Fruit fly (Drosophila melanogaster) whole organism, prepupa: Measurements from ENCODE around the gene Tep4.
A peak's percentile ranks its signal among the peaks of the same experiment; 100 is the strongest.

Experiments used
- CG10631 ChIP-seq: fragments of 200-800 bp; sonication (Bioruptor generic); optimal IDR thresholded peaks from 2 replicates; lab custom pipeline; 2016; ENCODE audit warnings: missing biosample characterization, missing genetic modification characterization
- CG10669 ChIP-seq: fragments of 200-800 bp; sonication (Bioruptor generic); optimal IDR thresholded peaks from 3 replicates; lab custom pipeline; 2018; ENCODE audit warnings: missing biosample characterization, mild to moderate bottlenecking, missing genetic modification characterization, moderate library complexity
- CG11902 ChIP-seq: fragments of 200-800 bp; sonication (Bioruptor generic); optimal IDR thresholded peaks from 3 replicates; lab custom pipeline; 2016; ENCODE audit warnings: missing biosample characterization, missing genetic modification characterization
- CG15336 ChIP-seq: fragments of 200-800 bp; sonication (Bioruptor generic); IDR thresholded peaks from 2 replicates; pipeline ENCODE4 v1.3.6; 2022; ENCODE audit warnings: missing biosample characterization, missing genetic modification characterization
- CG1621 ChIP-seq: fragments of 200-800 bp; sonication (Bioruptor generic); optimal IDR thresholded peaks from 3 replicates; lab custom pipeline; 2018; ENCODE audit warnings: missing biosample characterization, mild to moderate bottlenecking, missing genetic modification characterization
- CG3032 ChIP-seq: fragments of 200-800 bp; optimal IDR thresholded peaks from 2 replicates; lab custom pipeline; 2019; ENCODE audit warnings: missing biosample characterization, mild to moderate bottlenecking, missing genetic modification characterization, moderate library complexity
- CG31627 ChIP-seq: fragments of 200-800 bp; sonication (Bioruptor generic); optimal IDR thresholded peaks from 3 replicates; lab custom pipeline; 2016; ENCODE audit warnings: missing biosample characterization, missing genetic modification characterization
- CG4318 ChIP-seq: fragments of 200-800 bp; sonication (Bioruptor generic); optimal IDR thresholded peaks from 3 replicates; lab custom pipeline; 2017; ENCODE audit warnings: missing biosample characterization, mild to moderate bottlenecking, missing genetic modification characterization
- CG6792 ChIP-seq: fragments of 200-800 bp; sonication (Bioruptor generic); optimal IDR thresholded peaks from 3 replicates; lab custom pipeline; 2016; ENCODE audit warnings: missing biosample characterization, missing genetic modification characterization
- CG6808 ChIP-seq: fragments of 200-800 bp; sonication (Bioruptor generic); optimal IDR thresholded peaks from 3 replicates; lab custom pipeline; 2017; ENCODE audit warnings: missing biosample characterization, missing genetic modification characterization, mild to moderate bottlenecking, moderate library complexity, missing genetic modification reagents
- CG6854 ChIP-seq: fragments of 200-800 bp; sonication (Bioruptor generic); optimal IDR thresholded peaks from 2 replicates; lab custom pipeline; 2017; ENCODE audit warnings: missing biosample characterization, mild to moderate bottlenecking, missing genetic modification characterization
- CG8119 ChIP-seq: fragments of 200-800 bp; sonication (Bioruptor generic); IDR thresholded peaks from 3 replicates; pipeline ENCODE4 v1.3.6; 2022; ENCODE audit warnings: missing biosample characterization, missing genetic modification characterization
- CG8632 ChIP-seq: fragments of 200-800 bp; sonication (Bioruptor generic); optimal IDR thresholded peaks from 3 replicates; lab custom pipeline; 2016; ENCODE audit warnings: missing biosample characterization, missing genetic modification characterization
- Eip78C ChIP-seq: fragments of 200-800 bp; sonication (Bioruptor generic); peaks from one replicate; lab custom pipeline; 2016; ENCODE audit warnings: missing biosample characterization, missing genetic modification characterization
- Gug ChIP-seq: fragments of 200-800 bp; sonication (Bioruptor generic); IDR thresholded peaks from 2 replicates; pipeline ENCODE4 v1.3.6; 2022; ENCODE audit warnings: missing biosample characterization, missing genetic modification characterization
- Hr38 ChIP-seq: sonication (Bioruptor generic); optimal IDR thresholded peaks from 2 replicates; lab custom pipeline; 2016; ENCODE audit warnings: missing biosample characterization, missing genetic modification characterization
- Hr39 ChIP-seq: fragments of 200-800 bp; sonication (Bioruptor generic); optimal IDR thresholded peaks from 2 replicates; lab custom pipeline; 2016; ENCODE audit warnings: missing biosample characterization, missing genetic modification characterization
- Smox ChIP-seq: fragments of 200-800 bp; sonication (Bioruptor generic); optimal IDR thresholded peaks from 3 replicates; lab custom pipeline; 2016; ENCODE audit warnings: missing biosample characterization, missing genetic modification characterization
- Sox14 ChIP-seq: fragments of 200-800 bp; sonication (Bioruptor generic); optimal IDR thresholded peaks from 3 replicates; lab custom pipeline; 2016; ENCODE audit warnings: missing biosample characterization, missing genetic modification characterization
- cyc ChIP-seq: fragments of 200-800 bp; sonication (Bioruptor generic); optimal IDR thresholded peaks from 3 replicates; lab custom pipeline; 2016; ENCODE audit warnings: missing biosample characterization, missing genetic modification characterization
- dac ChIP-seq: fragments of 200-800 bp; sonication (Bioruptor generic); optimal IDR thresholded peaks from 2 replicates; lab custom pipeline; 2017; ENCODE audit warnings: missing biosample characterization, mild to moderate bottlenecking, missing genetic modification characterization
- dsx ChIP-seq: fragments of 200-800 bp; optimal IDR thresholded peaks from 3 replicates; lab custom pipeline; 2019; ENCODE audit warnings: missing biosample characterization, mild to moderate bottlenecking, missing genetic modification characterization, moderate library complexity; ENCODE audit not compliant: poor library complexity, severe bottlenecking
- eg ChIP-seq: fragments of 200-800 bp; sonication (Bioruptor generic); IDR thresholded peaks from 3 replicates; pipeline ENCODE4 v1.3.6; 2022; ENCODE audit warnings: missing biosample characterization, missing genetic modification characterization
- esn ChIP-seq: fragments of 200-800 bp; sonication (Bioruptor generic); optimal IDR thresholded peaks from 2 replicates; lab custom pipeline; 2016; ENCODE audit warnings: missing biosample characterization, mild to moderate bottlenecking, missing genetic modification characterization, moderate library complexity
- fkh ChIP-seq: fragments of 200-800 bp; sonication (Bioruptor generic); optimal IDR thresholded peaks from 3 replicates; lab custom pipeline; 2017; ENCODE audit warnings: missing biosample characterization, mild to moderate bottlenecking, missing genetic modification characterization, moderate library complexity
- lz ChIP-seq: fragments of 200-800 bp; sonication (Bioruptor generic); optimal IDR thresholded peaks from 3 replicates; lab custom pipeline; 2016; ENCODE audit warnings: missing biosample characterization, missing genetic modification characterization
- net ChIP-seq: fragments of 200-800 bp; sonication (Bioruptor generic); optimal IDR thresholded peaks from 3 replicates; lab custom pipeline; 2016; ENCODE audit warnings: missing biosample characterization, missing genetic modification characterization
- salr ChIP-seq, 2 experiments: fragments of 200-800 bp; sonication (Bioruptor generic); optimal IDR thresholded peaks; 3 replicates each; lab custom pipeline; 2016 to 2018; ENCODE audit warnings: missing biosample characterization in 2 of 2, missing genetic modification characterization in 2 of 2, mild to moderate bottlenecking in 1 of 2
- spab ChIP-seq: fragments of 200-800 bp; sonication (Bioruptor generic); optimal IDR thresholded peaks from 2 replicates; lab custom pipeline; 2017; ENCODE audit warnings: missing biosample characterization, mild to moderate bottlenecking, missing genetic modification characterization, missing genetic modification reagents
- svp ChIP-seq: fragments of 200-800 bp; sonication (Bioruptor generic); peaks from one replicate; lab custom pipeline; 2016; ENCODE audit warnings: missing biosample characterization, missing genetic modification characterization
- vri ChIP-seq: fragments of 200-800 bp; sonication (Bioruptor generic); optimal IDR thresholded peaks from 3 replicates; lab custom pipeline; 2016; ENCODE audit warnings: missing biosample characterization, mild to moderate bottlenecking, missing genetic modification characterization

Tep4 gene

DNA sequence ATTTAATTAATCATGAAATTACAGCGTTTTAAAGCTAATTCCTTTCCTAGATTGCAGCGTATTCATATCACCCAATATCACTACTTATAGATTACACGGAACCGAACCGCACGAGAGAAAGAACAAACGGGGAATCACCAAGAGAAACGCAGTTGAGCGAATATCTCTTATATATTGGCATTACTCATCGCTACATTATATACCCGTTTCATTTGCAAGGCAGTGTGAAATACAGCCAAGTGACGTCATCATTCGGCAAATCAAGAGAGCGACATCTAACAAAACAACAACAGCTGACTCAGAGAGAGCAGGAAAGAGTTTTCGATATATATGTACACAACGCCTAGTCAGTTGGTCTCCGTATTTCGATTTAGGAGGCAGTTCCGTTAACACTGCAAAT is at the start of gene Tep4:
Gene Tep4, plus strand, starts transcription at position 350 of the 400 bp plus-strand sequence.
- no peak for TF ChIP-seq CG10669 (GFP tag; lab: Kevin White, UChicago)
- TF ChIP-seq CG31627, result no peak
- TF ChIP-seq CG11902 (GFP tag; lab: Kevin White, UChicago), result no peak
- TF ChIP-seq eg (GFP tag; lab: Robert Waterston, UW), result peak; percentile 30; the same call in 1 of the 3 replicates
- TF ChIP-seq fkh (GFP tag; lab: Kevin White, UChicago), result peak; percentile 4
- no peak for TF ChIP-seq svp (GFP tag; lab: Kevin White, UChicago)
- no peak for TF ChIP-seq CG8119 (GFP tag; lab: Robert Waterston, UW)
- TF ChIP-seq CG4318, result no peak
- TF ChIP-seq salr (GFP tag; optimal IDR thresholded peaks at IDR 0.05; lab: Kevin White, UChicago), result no peak
- peak; percentile 29; the same call in 1 of the 2 replicates for TF ChIP-seq CG15336 (GFP tag; lab: Robert Waterston, UW)
- no peak for TF ChIP-seq lz
- no peak for TF ChIP-seq esn (GFP tag; lab: Kevin White, UChicago)
- TF ChIP-seq dac (GFP tag; lab: Kevin White, UChicago), result no peak
- TF ChIP-seq dsx (GFP tag; lab: Kevin White, UChicago), result no peak
- TF ChIP-seq CG1621, result peak; percentile 9

- TF ChIP-seq Hr38 (GFP tag; lab: Kevin White, UChicago) (no peak), CG6854 (GFP tag; lab: Kevin White, UChicago) (no peak), CG3032 (tag; lab: Kevin White, UChicago) (no peak), CG4318 (no peak), CG1621 (no peak), spab (no peak), dac (GFP tag; lab: Kevin White, UChicago) (no peak), net (GFP tag; lab: Kevin White, UChicago) (no peak), dsx (GFP tag; lab: Kevin White, UChicago) (no peak), CG8632 (GFP tag; lab: Kevin White, UChicago) (no peak), Gug (GFP tag; lab: Robert Waterston, UW) (no peak), vri (GFP tag; lab: Kevin White, UChicago) (no peak), Eip78C (GFP tag; lab: Kevin White, UChicago) (no peak)
Observed at dm6 chr2L:19506323-19506722, 42.0 kb upstream of the Tep4 start.

- peak; percentile 47 for TF ChIP-seq cyc (GFP tag; lab: Kevin White, UChicago)
- no peak for TF ChIP-seq Smox (GFP tag; lab: Kevin White, UChicago)
- peak; percentile 43 for TF ChIP-seq esn (GFP tag; lab: Kevin White, UChicago)
- TF ChIP-seq eg (GFP tag; lab: Robert Waterston, UW), result 0 out of 3 replicates have a peak, but pooled peaks have one; percentile 37
- TF ChIP-seq CG31627, result peak; percentile 34
- peak; percentile 36 for TF ChIP-seq Sox14 (GFP tag; lab: Kevin White, UChicago)
- TF ChIP-seq CG6808 (GFP tag; lab: Kevin White, UChicago), result no peak
Observed at dm6 chr2L:19508361-19508918, 39.9 kb upstream of the Tep4 start, which contains the start of gene cyst. Gene cyst (minus strand): TSS chr2L:19508764.

- TF ChIP-seq Hr39 (no peak), CG10631 (GFP tag; lab: Kevin White, UChicago) (no peak), CG6792 (no peak)
Observed at dm6 chr2L:19512184-19512583, 36.1 kb upstream of the Tep4 start.

- no peak for TF ChIP-seq net (GFP tag; lab: Kevin White, UChicago)
Observed at dm6 chr2L:19516062-19516461, 32.2 kb upstream of the Tep4 start.
